Fruit fly (Drosophila melanogaster) whole organism, embryonic: ENCODE measurements around the gene Ir93a.

Experiments used
- CG10274 ChIP-seq: fragments of 200-800 bp; sonication (Bioruptor generic); optimal IDR thresholded peaks from 3 replicates; lab custom pipeline; 2017; ENCODE audit warnings: missing biosample characterization, mild to moderate bottlenecking, missing genetic modification characterization
- CG11695 ChIP-seq: fragments of 200-800 bp; sonication (Bioruptor generic); IDR thresholded peaks from 3 replicates; pipeline ENCODE4 v1.3.6; 2022; ENCODE audit warnings: missing biosample characterization, missing genetic modification characterization
- CG17568 ChIP-seq: fragments of 200-800 bp; sonication (Bioruptor generic); optimal IDR thresholded peaks from 2 replicates; lab custom pipeline; 2018; ENCODE audit warnings: missing biosample characterization, mild to moderate bottlenecking, missing genetic modification characterization, moderate library complexity
- CG2712 ChIP-seq: fragments of 200-800 bp; optimal IDR thresholded peaks from 3 replicates; lab custom pipeline; 2019; ENCODE audit warnings: missing biosample characterization, mild to moderate bottlenecking, missing genetic modification characterization, moderate library complexity
- CG30403 ChIP-seq: fragments of 200-800 bp; sonication (Bioruptor generic); optimal IDR thresholded peaks from 3 replicates; lab custom pipeline; 2016; ENCODE audit warnings: missing biosample characterization, missing genetic modification characterization
- Oli ChIP-seq: fragments of 200-800 bp; sonication (Bioruptor generic); optimal IDR thresholded peaks from 2 replicates; lab custom pipeline; 2018; ENCODE audit warnings: missing biosample characterization, mild to moderate bottlenecking, missing genetic modification characterization, moderate library complexity
- Sox102F ChIP-seq: fragments of 200-800 bp; sonication (Bioruptor generic); optimal IDR thresholded peaks from 2 replicates; lab custom pipeline; 2018; ENCODE audit warnings: missing biosample characterization, mild to moderate bottlenecking, missing genetic modification characterization, moderate library complexity
- ab ChIP-seq: fragments of 200-800 bp; sonication (Bioruptor generic); optimal IDR thresholded peaks from 2 replicates; lab custom pipeline; 2016; ENCODE audit warnings: missing biosample characterization, missing genetic modification characterization
- bigmax ChIP-seq: fragments of 200-800 bp; sonication (Bioruptor generic); optimal IDR thresholded peaks from 2 replicates; lab custom pipeline; 2018; ENCODE audit warnings: missing biosample characterization, mild to moderate bottlenecking, missing genetic modification characterization
- br ChIP-seq: fragments of >200 bp; optimal IDR thresholded peaks from 2 replicates; lab custom pipeline; 2017
- caup ChIP-seq: fragments of 200-800 bp; sonication (Bioruptor generic); optimal IDR thresholded peaks from 3 replicates; lab custom pipeline; 2017; ENCODE audit warnings: missing biosample characterization, mild to moderate bottlenecking, missing genetic modification characterization, moderate library complexity; ENCODE audit not compliant: severe bottlenecking
- h ChIP-seq: fragments of >200 bp; optimal IDR thresholded peaks from 2 replicates; lab custom pipeline; 2017
- sc ChIP-seq, 3 experiments: fragments of >200 bp in 2 of 3; fragments of 200-800 bp in 1 of 3; sonication (Bioruptor generic) in 1 of 3; optimal IDR thresholded peaks; 2 replicates in 2 of 3; 3 replicates in 1 of 3; lab custom pipeline; 2017; ENCODE audit warnings: mild to moderate bottlenecking in 1 of 3, missing biosample characterization in 1 of 3, missing genetic modification characterization in 1 of 3, missing genetic modification reagents in 1 of 3
- zfh1 ChIP-seq: fragments of 200-800 bp; sonication (Bioruptor generic); IDR thresholded peaks from 3 replicates; pipeline ENCODE4 v1.3.6; 2022; ENCODE audit warnings: missing biosample characterization, missing genetic modification characterization

DNA sequence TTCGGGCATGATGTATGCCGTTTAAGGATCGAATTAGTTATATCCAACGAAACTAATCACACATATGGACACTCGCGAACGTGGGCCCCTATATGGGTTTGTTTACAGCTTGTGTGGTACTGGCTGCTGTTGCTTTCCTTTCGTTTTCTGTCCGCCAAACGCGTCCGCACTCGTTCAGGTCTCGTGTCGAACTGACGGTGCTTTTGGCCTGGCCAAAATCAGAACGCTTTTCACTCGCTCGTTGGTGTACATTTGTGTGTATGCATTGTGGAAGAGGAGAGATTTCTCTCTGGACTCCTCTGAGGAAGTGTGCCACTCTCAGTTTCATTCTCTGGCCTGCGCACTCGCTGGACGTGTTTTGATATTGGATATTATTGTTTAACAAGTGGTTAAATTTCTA, 37.4 kb upstream of the Ir93a start, which contains the start of gene Ktl:
- no peak for TF ChIP-seq CG30403 (GFP tag; lab: Kevin White, UChicago)
- TF ChIP-seq CG10274 = no peak
- no peak for TF ChIP-seq CG17568 (GFP tag; lab: Kevin White, UChicago)
- TF ChIP-seq CG2712 (tag; lab: Kevin White, UChicago) = no peak
- TF ChIP-seq Sox102F (GFP tag; lab: Kevin White, UChicago) = no peak
- TF ChIP-seq br = no peak
- TF ChIP-seq Oli (tag; lab: Kevin White, UChicago) = no peak
- TF ChIP-seq ab = no peak
- TF ChIP-seq bigmax = no peak
- no peak for TF ChIP-seq zfh1 (GFP tag; lab: Robert Waterston, UW)
- TF ChIP-seq caup = no peak
- no peak for TF ChIP-seq h (lab: Kevin White, UChicago)
- TF ChIP-seq CG11695 (GFP tag; lab: Robert Waterston, UW) = no peak
- TF ChIP-seq sc (optimal IDR thresholded peaks at IDR 0.05; lab: Kevin White, UChicago) = no peak
- no peak for TF ChIP-seq sc (GFP tag; optimal IDR thresholded peaks at IDR 0.05; lab: Kevin White, UChicago)
